Worm (Caenorhabditis elegans) whole organism, midembryonic: ENCODE results near the gene sec-24.1.

Experiments
- T22C8.4 ChIP-seq: fragments of 200-800 bp; sonication (Bioruptor generic); IDR thresholded peaks from 2 replicates; pipeline ENCODE4 v1.3.6; 2022; ENCODE audit warnings: missing genetic modification characterization, missing compliant biosample characterization
- cog-1 ChIP-seq: sonication (generic microtip); optimal IDR thresholded peaks from 2 replicates; lab custom pipeline; 2016; ENCODE audit warnings: missing genetic modification characterization, missing compliant biosample characterization
- tab-1 ChIP-seq: fragments of 200-800 bp; sonication (Bioruptor generic); IDR thresholded peaks from 2 replicates; pipeline ENCODE4 v1.3.6; 2022; ENCODE audit warnings: missing genetic modification characterization, missing compliant biosample characterization
- ztf-23 ChIP-seq: fragments of 200-800 bp; sonication (Bioruptor generic); IDR thresholded peaks from 2 replicates; pipeline ENCODE4 v1.3.6; 2022; ENCODE audit warnings: missing genetic modification reagents, missing genetic modification characterization, missing compliant biosample characterization
- ztf-29 ChIP-seq: fragments of 200-800 bp; sonication (Bioruptor generic); IDR thresholded peaks from 2 replicates; pipeline ENCODE4 v1.3.6; 2022; ENCODE audit warnings: missing genetic modification reagents, missing genetic modification characterization, missing compliant biosample characterization

ce11 chrIV:11551813-11552212, 14.2 kb downstream of the sec-24.1 start, which contains the start of gene col-128:
- TF ChIP-seq ztf-23 (GFP tag; lab: Robert Waterston, UW) (no peak), cog-1 (tag; lab: Kevin White, UChicago) (no peak), tab-1 (GFP tag; lab: Robert Waterston, UW) (no peak), T22C8.4 (no peak), ztf-29 (GFP tag; lab: Robert Waterston, UW) (no peak)
